Worm (Caenorhabditis elegans): ENCODE measurements around the gene sdz-19.

sdz-19 gene

DNA sequence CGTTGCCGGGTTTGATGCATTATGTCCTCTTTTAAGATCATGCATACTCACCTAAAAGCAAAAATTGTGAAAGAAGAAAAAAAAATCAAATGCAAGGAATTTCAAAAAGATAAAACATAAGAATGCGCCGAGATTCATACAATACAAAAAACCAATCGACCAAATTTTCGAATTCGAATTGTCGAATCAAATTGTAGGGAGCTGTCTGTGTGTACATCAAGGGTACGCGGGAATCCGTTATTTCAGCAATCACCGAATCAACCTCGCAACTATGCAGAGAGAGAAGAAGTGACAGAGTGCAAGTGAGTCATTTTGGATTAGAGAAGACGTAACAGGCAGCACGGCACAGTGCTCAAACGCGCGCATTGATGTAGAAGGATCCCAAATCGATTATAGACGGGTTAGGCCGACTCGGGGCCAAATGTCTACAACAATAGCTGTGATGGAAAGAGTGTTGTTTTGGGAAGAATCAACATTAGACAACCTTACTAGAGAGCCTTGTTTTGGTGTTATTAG lies at the start of gene sdz-19:
Gene sdz-19, minus strand, starts transcription at position 51 of the 516 bp plus-strand sequence.
- TF ChIP-seq nhr-2 (tag; optimal IDR thresholded peaks at IDR 0.05) = no peak
- TF ChIP-seq ceh-83 (GFP tag; optimal IDR thresholded peaks at IDR 0.05) = no peak
- TF ChIP-seq unc-62 (GFP tag; optimal IDR thresholded peaks at IDR 0.05) = no peak
- TF ChIP-seq unc-39 (tag; optimal IDR thresholded peaks at IDR 0.05) = no peak
- TF ChIP-seq zip-8 (tag; optimal IDR thresholded peaks at IDR 0.05) = no peak
- TF ChIP-seq lin-13 (tag; optimal IDR thresholded peaks at IDR 0.05) = no peak

DNA sequence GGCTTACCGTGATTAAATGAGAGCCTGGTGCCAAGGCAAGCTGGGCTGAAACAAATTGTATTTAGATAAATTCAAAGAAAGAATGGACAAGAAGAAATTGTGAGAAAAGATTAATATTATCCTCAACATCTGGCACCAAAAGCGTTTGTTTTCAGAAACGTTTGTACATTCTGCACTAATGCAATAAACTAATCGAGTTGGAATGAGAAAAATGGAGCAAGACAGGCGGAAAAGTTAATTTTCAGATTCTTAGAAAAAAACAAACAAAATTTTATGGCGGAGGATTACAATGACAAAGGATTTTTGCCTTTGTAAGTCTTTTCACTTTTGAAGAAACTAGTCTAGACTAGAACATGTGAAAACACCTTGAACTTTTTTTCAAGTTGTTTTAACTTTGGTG lies 48.5 kb upstream of the sdz-19 start, which contains the start of gene npr-4:
Gene npr-4, minus strand, starts transcription at position 52 of the 400 bp plus-strand sequence.
- no peak for TF ChIP-seq unc-62 (GFP tag; optimal IDR thresholded peaks at IDR 0.05)
- TF ChIP-seq ztf-11 (tag; optimal IDR thresholded peaks at IDR 0.05) = no peak
- no peak for TF ChIP-seq drap-1 (GFP tag; optimal IDR thresholded peaks at IDR 0.05)
- TF ChIP-seq mab-5 (tag; optimal IDR thresholded peaks at IDR 0.05) = no peak
- TF ChIP-seq ceh-39 (tag; optimal IDR thresholded peaks at IDR 0.05) = no peak
- TF ChIP-seq nhr-12 (tag; optimal IDR thresholded peaks at IDR 0.05) = no peak
- no peak for TF ChIP-seq cnd-1 (tag; optimal IDR thresholded peaks at IDR 0.05)
- no peak for TF ChIP-seq nhr-237 (tag; optimal IDR thresholded peaks at IDR 0.05)
- no peak for TF ChIP-seq hlh-1 (tag; optimal IDR thresholded peaks at IDR 0.05)
- no peak for TF ChIP-seq sem-2 (GFP tag; optimal IDR thresholded peaks at IDR 0.05)
- TF ChIP-seq snpc-4 (tag; optimal IDR thresholded peaks at IDR 0.05) = no peak
- TF ChIP-seq ham-2 (GFP tag; optimal IDR thresholded peaks at IDR 0.05) = no peak
- no peak for TF ChIP-seq mep-1 (tag; optimal IDR thresholded peaks at IDR 0.05)

DNA sequence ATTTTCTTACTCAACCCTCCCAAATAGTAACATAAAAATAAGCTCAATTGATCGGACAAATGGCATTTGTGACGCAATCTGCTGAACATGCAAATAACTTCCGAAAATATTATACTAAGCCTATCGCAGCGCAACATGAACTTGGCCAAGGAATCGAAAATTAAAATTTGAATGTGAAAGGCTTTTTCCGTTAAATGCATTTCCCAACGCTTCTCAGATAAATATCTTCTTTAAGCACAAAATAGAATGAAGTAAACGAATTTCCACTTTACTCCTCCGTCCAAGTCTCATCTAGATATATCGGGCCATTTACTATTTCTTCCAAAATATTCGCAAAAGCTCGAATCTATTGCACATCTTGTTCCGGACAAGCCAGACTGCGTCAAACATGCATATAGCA lies 45.9 kb upstream of the sdz-19 start:
- TF ChIP-seq ces-1 (GFP tag; optimal IDR thresholded peaks at IDR 0.05) (peak; percentile 96), elt-3 (tag; optimal IDR thresholded peaks at IDR 0.05) (no peak)

DNA sequence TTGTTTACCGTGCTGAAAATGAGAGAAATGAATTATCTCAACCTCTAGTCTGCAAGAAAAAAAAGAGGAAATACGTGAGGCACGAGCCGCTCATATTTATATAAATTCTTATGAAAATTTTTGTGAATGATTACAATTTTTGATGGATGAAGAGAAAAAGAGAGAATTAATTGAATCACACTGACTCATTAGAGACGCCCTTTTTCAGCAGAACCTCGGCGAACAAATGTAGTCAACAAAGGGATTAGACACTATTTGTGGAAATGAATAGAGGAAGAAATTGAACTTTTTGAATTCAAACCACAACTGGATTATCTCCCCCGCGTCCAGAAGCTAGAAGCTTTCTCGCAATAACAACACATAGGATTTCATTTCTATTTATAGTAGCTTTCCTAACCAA lies 43.7 kb upstream of the sdz-19 start:
- no peak for TF ChIP-seq elt-3 (tag; optimal IDR thresholded peaks at IDR 0.05)
- no peak for TF ChIP-seq elt-1 (tag; optimal IDR thresholded peaks at IDR 0.05; ENCODE audit: borderline replicate concordance, insufficient read depth)
- TF ChIP-seq ceh-43 (GFP tag; optimal IDR thresholded peaks at IDR 0.05) = no peak
- TF ChIP-seq bed-3 (GFP tag; optimal IDR thresholded peaks at IDR 0.05) = no peak
- TF ChIP-seq nhr-76 (tag; optimal IDR thresholded peaks at IDR 0.05) = no peak
- no peak for TF ChIP-seq snpc-4 (tag; optimal IDR thresholded peaks at IDR 0.05)
- TF ChIP-seq ceh-39 (tag; optimal IDR thresholded peaks at IDR 0.05) = no peak
- no peak for TF ChIP-seq nhr-2 (tag; optimal IDR thresholded peaks at IDR 0.05)

DNA sequence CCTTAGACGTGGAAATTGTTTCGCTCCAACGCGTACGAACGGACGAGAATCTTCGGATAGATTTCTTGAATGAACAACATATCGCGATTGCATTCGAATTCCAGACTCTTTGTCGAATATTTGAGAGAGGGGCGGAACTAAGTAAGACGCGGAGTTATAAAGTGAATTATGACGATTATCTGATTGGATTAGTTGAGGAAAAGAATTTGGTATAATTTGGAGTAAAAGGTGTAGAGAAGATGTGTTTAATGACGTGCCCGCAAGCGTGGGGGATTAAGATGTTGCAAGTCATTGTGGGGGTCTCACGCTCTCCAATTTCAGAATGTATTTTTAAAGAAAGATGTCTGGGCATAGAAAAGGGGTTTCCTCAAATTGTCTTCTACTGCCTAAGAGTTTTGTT lies 42.0 kb upstream of the sdz-19 start:
- TF ChIP-seq mep-1 (tag; optimal IDR thresholded peaks at IDR 0.05) (no peak), nhr-237 (tag; optimal IDR thresholded peaks at IDR 0.05) (no peak), mab-5 (tag; optimal IDR thresholded peaks at IDR 0.05) (no peak), nhr-2 (tag; optimal IDR thresholded peaks at IDR 0.05) (no peak), unc-39 (tag; optimal IDR thresholded peaks at IDR 0.05) (no peak), elt-3 (tag; optimal IDR thresholded peaks at IDR 0.05) (no peak), tbx-8 (GFP tag; optimal IDR thresholded peaks at IDR 0.05) (no peak), sem-2 (GFP tag; optimal IDR thresholded peaks at IDR 0.05) (no peak)

DNA sequence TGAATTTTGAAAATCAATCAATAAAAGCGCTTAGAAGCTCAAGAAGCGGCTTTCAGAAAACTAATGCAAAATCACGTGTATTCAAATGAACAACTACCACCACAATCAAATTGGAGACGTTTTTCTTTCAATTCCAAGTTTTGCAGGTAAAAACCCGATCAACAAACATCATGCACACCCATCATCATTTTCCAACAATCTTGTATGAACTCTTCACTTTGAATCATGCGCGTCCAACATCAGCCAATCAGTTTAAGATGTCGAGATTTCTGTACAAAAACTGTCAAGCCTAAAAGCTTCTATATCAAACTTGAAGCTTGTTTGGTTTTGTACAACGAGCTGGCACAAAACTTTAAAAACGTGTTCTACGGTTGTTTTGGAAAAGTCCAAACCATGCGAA lies 35.7 kb upstream of the sdz-19 start:
- TF ChIP-seq blmp-1 (tag; optimal IDR thresholded peaks at IDR 0.05) (no peak), snpc-4 (tag; optimal IDR thresholded peaks at IDR 0.05) (no peak), tbx-8 (GFP tag; optimal IDR thresholded peaks at IDR 0.05) (no peak), pha-4 (tag; optimal IDR thresholded peaks at IDR 0.05) (no peak), ham-2 (GFP tag; optimal IDR thresholded peaks at IDR 0.05) (no peak), unc-39 (tag; optimal IDR thresholded peaks at IDR 0.05) (no peak), nhr-28 (tag; optimal IDR thresholded peaks at IDR 0.05) (no peak), nhr-76 (tag; optimal IDR thresholded peaks at IDR 0.05) (no peak), mls-2 (tag; optimal IDR thresholded peaks at IDR 0.05) (no peak), nhr-12 (tag; optimal IDR thresholded peaks at IDR 0.05) (no peak), zip-8 (tag; optimal IDR thresholded peaks at IDR 0.05) (no peak), hlh-1 (tag; optimal IDR thresholded peaks at IDR 0.05) (no peak), lin-13 (tag; optimal IDR thresholded peaks at IDR 0.05) (no peak), ces-1 (GFP tag; optimal IDR thresholded peaks at IDR 0.05) (no peak), unc-62 (GFP tag; optimal IDR thresholded peaks at IDR 0.05) (no peak), cnd-1 (tag; optimal IDR thresholded peaks at IDR 0.05) (no peak), ceh-39 (tag; optimal IDR thresholded peaks at IDR 0.05) (no peak), sem-2 (GFP tag; optimal IDR thresholded peaks at IDR 0.05) (no peak), nhr-2 (tag; optimal IDR thresholded peaks at IDR 0.05) (no peak)
